Fruit fly (Drosophila melanogaster) whole organism, embryonic: Measurements from ENCODE around the gene CG5096.

Experiments used
- Atf3 ChIP-seq: fragments of 200-800 bp; sonication (Bioruptor generic); optimal IDR thresholded peaks from 3 replicates; lab custom pipeline; 2016; ENCODE audit warnings: missing biosample characterization, missing genetic modification characterization
- Blimp-1 ChIP-seq: fragments of 200-800 bp; sonication (Bioruptor generic); optimal IDR thresholded peaks from 3 replicates; lab custom pipeline; 2018; ENCODE audit warnings: missing biosample characterization, missing genetic modification characterization, mild to moderate bottlenecking, moderate library complexity, missing genetic modification reagents
- CG10565 ChIP-seq: fragments of 200-800 bp; sonication (Bioruptor generic); optimal IDR thresholded peaks from 3 replicates; lab custom pipeline; 2016; ENCODE audit warnings: missing biosample characterization, mild to moderate bottlenecking, missing genetic modification characterization
- CG11093 ChIP-seq: fragments of 200-800 bp; sonication (Bioruptor generic); IDR thresholded peaks from 3 replicates; pipeline ENCODE4 v1.3.6; 2022; ENCODE audit warnings: missing biosample characterization, missing genetic modification characterization
- CG11504 ChIP-seq: fragments of 200-800 bp; sonication (Bioruptor generic); optimal IDR thresholded peaks from 3 replicates; lab custom pipeline; 2019; ENCODE audit warnings: missing biosample characterization, mild to moderate bottlenecking, missing genetic modification characterization, moderate library complexity
- CG11560 ChIP-seq: fragments of 200-800 bp; sonication (Bioruptor generic); IDR thresholded peaks from 3 replicates; pipeline ENCODE4 v1.3.6; 2022; ENCODE audit warnings: missing biosample characterization, missing genetic modification characterization
- CG11723 ChIP-seq: fragments of 200-800 bp; sonication (Bioruptor generic); optimal IDR thresholded peaks from 2 replicates; lab custom pipeline; 2017; ENCODE audit warnings: missing biosample characterization, mild to moderate bottlenecking, missing genetic modification characterization
- CG13296 ChIP-seq: fragments of 200-800 bp; sonication (Bioruptor generic); optimal IDR thresholded peaks from 3 replicates; lab custom pipeline; 2018; ENCODE audit warnings: missing biosample characterization, mild to moderate bottlenecking, missing genetic modification characterization
- CG14860 ChIP-seq: fragments of 200-800 bp; sonication (Bioruptor generic); IDR thresholded peaks from 3 replicates; pipeline ENCODE4 v1.3.6; 2022; ENCODE audit warnings: missing biosample characterization, missing genetic modification characterization; ENCODE audit not compliant: partially characterized antibody
- CG15011 ChIP-seq: fragments of 200-800 bp; sonication (Bioruptor generic); optimal IDR thresholded peaks from 3 replicates; lab custom pipeline; 2018; ENCODE audit warnings: missing biosample characterization, mild to moderate bottlenecking, missing genetic modification characterization
- CG15269 ChIP-seq: fragments of 200-800 bp; sonication (Bioruptor generic); optimal IDR thresholded peaks from 2 replicates; lab custom pipeline; 2018; ENCODE audit warnings: missing biosample characterization, mild to moderate bottlenecking, missing genetic modification characterization, moderate library complexity
- CG1647 ChIP-seq: fragments of 200-800 bp; sonication (Bioruptor generic); optimal IDR thresholded peaks from 3 replicates; lab custom pipeline; 2016; ENCODE audit warnings: missing biosample characterization, missing genetic modification characterization
- CG17359 ChIP-seq: fragments of 200-800 bp; sonication (Bioruptor generic); optimal IDR thresholded peaks from 3 replicates; lab custom pipeline; 2018; ENCODE audit warnings: missing biosample characterization, mild to moderate bottlenecking, missing genetic modification characterization, moderate library complexity
- CG30020 ChIP-seq: fragments of 200-800 bp; optimal IDR thresholded peaks from 2 replicates; lab custom pipeline; 2019; ENCODE audit warnings: missing biosample characterization, mild to moderate bottlenecking, missing genetic modification characterization, moderate library complexity
- CG32532 ChIP-seq: fragments of 200-800 bp; sonication (Bioruptor generic); IDR thresholded peaks from 2 replicates; pipeline ENCODE4 v1.3.6; 2022; ENCODE audit warnings: missing biosample characterization, missing genetic modification characterization
- CG3995 ChIP-seq: fragments of 200-800 bp; sonication (Bioruptor generic); optimal IDR thresholded peaks from 3 replicates; lab custom pipeline; 2016; ENCODE audit warnings: missing biosample characterization, missing genetic modification characterization
- CG6765 ChIP-seq: fragments of 200-800 bp; sonication (Bioruptor generic); optimal IDR thresholded peaks from 3 replicates; lab custom pipeline; 2017; ENCODE audit warnings: missing biosample characterization, mild to moderate bottlenecking, missing genetic modification characterization
- CHES-1-like ChIP-seq: fragments of 200-800 bp; sonication (Bioruptor generic); optimal IDR thresholded peaks from 2 replicates; lab custom pipeline; 2016; ENCODE audit warnings: missing biosample characterization, missing genetic modification characterization
- Doc2 ChIP-seq: fragments of 200-800 bp; sonication (Bioruptor generic); IDR thresholded peaks from 2 replicates; pipeline ENCODE4 v1.3.6; 2022; ENCODE audit warnings: missing biosample characterization, missing genetic modification characterization
- H15 ChIP-seq: fragments of 200-800 bp; sonication (Bioruptor generic); IDR thresholded peaks from 3 replicates; pipeline ENCODE4 v1.3.6; 2022; ENCODE audit warnings: missing biosample characterization, missing genetic modification characterization
- Hand ChIP-seq: fragments of 200-800 bp; sonication (Bioruptor generic); optimal IDR thresholded peaks from 2 replicates; lab custom pipeline; 2017; ENCODE audit warnings: mild to moderate bottlenecking, missing biosample characterization, missing genetic modification reagents, missing genetic modification characterization
- HmgZ ChIP-seq: fragments of 200-800 bp; sonication (Bioruptor generic); optimal IDR thresholded peaks from 2 replicates; lab custom pipeline; 2018; ENCODE audit warnings: missing biosample characterization, mild to moderate bottlenecking, missing genetic modification characterization
- MBD-R2 ChIP-seq: fragments of 200-800 bp; sonication (Bioruptor generic); IDR thresholded peaks from 2 replicates; pipeline ENCODE4 v1.3.6; 2022; ENCODE audit warnings: missing biosample characterization, missing genetic modification characterization
- Mad ChIP-seq: fragments of 200-800 bp; sonication (Bioruptor generic); optimal IDR thresholded peaks from 2 replicates; lab custom pipeline; 2016; ENCODE audit warnings: missing biosample characterization, missing genetic modification characterization
- Myb ChIP-seq: fragments of 200-800 bp; sonication (Bioruptor generic); optimal IDR thresholded peaks from 2 replicates; lab custom pipeline; 2016; ENCODE audit warnings: missing biosample characterization, missing genetic modification characterization
- Poxn ChIP-seq: fragments of 200-800 bp; sonication (Bioruptor generic); IDR thresholded peaks from 2 replicates; pipeline ENCODE4 v1.3.6; 2022; ENCODE audit warnings: missing biosample characterization, missing genetic modification characterization
- Ravus ChIP-seq: fragments of 200-800 bp; sonication (Bioruptor generic); IDR thresholded peaks from 2 replicates; pipeline ENCODE4 v1.3.6; 2022; ENCODE audit warnings: missing biosample characterization, missing genetic modification characterization
- Vsx1 ChIP-seq: fragments of 200-800 bp; sonication (Bioruptor generic); optimal IDR thresholded peaks from 2 replicates; lab custom pipeline; 2017; ENCODE audit warnings: missing biosample characterization, mild to moderate bottlenecking, missing genetic modification characterization, missing genetic modification reagents
- ara ChIP-seq: fragments of 200-800 bp; sonication (Bioruptor generic); IDR thresholded peaks from 2 replicates; pipeline ENCODE4 v1.3.6; 2022; ENCODE audit warnings: missing biosample characterization, missing genetic modification characterization
- ase ChIP-seq: fragments of 200-800 bp; sonication (Bioruptor generic); IDR thresholded peaks from 3 replicates; pipeline ENCODE4 v1.3.6; 2022; ENCODE audit warnings: missing biosample characterization, missing genetic modification characterization
- ash1 ChIP-seq: fragments of 200-800 bp; sonication (Bioruptor generic); optimal IDR thresholded peaks from 2 replicates; lab custom pipeline; 2018; ENCODE audit warnings: missing biosample characterization, mild to moderate bottlenecking, missing genetic modification characterization
- chn ChIP-seq: fragments of 200-800 bp; sonication (Bioruptor generic); optimal IDR thresholded peaks from 2 replicates; lab custom pipeline; 2016; ENCODE audit warnings: missing biosample characterization, missing genetic modification characterization
- crol ChIP-seq: fragments of 200-800 bp; sonication (Bioruptor generic); IDR thresholded peaks from 2 replicates; pipeline ENCODE4 v1.3.6; 2022; ENCODE audit warnings: missing biosample characterization, missing genetic modification characterization
- cwo ChIP-seq: fragments of 200-800 bp; sonication (Bioruptor generic); optimal IDR thresholded peaks from 3 replicates; lab custom pipeline; 2017; ENCODE audit warnings: missing biosample characterization, missing genetic modification characterization, mild to moderate bottlenecking, moderate library complexity, missing genetic modification reagents
- lbe ChIP-seq: fragments of 200-800 bp; sonication (Bioruptor generic); optimal IDR thresholded peaks from 2 replicates; lab custom pipeline; 2016; ENCODE audit warnings: missing biosample characterization, mild to moderate bottlenecking, missing genetic modification characterization
- nau ChIP-seq: fragments of 200-800 bp; sonication (Bioruptor generic); optimal IDR thresholded peaks from 3 replicates; lab custom pipeline; 2017; ENCODE audit warnings: missing biosample characterization, mild to moderate bottlenecking, missing genetic modification characterization, missing genetic modification reagents
- nerfin-2 ChIP-seq: fragments of 200-800 bp; sonication (Bioruptor generic); IDR thresholded peaks from 2 replicates; pipeline ENCODE4 v1.3.6; 2022; ENCODE audit warnings: missing biosample characterization, missing genetic modification characterization; ENCODE audit not compliant: partially characterized antibody
- nmo ChIP-seq: fragments of 200-800 bp; sonication (Bioruptor generic); optimal IDR thresholded peaks from 2 replicates; lab custom pipeline; 2018; ENCODE audit warnings: missing biosample characterization, mild to moderate bottlenecking, missing genetic modification characterization, moderate library complexity
- odd ChIP-seq: fragments of 200-800 bp; sonication (Bioruptor generic); optimal IDR thresholded peaks from 2 replicates; lab custom pipeline; 2017; ENCODE audit warnings: missing biosample characterization, mild to moderate bottlenecking, missing genetic modification characterization
- org-1 ChIP-seq: fragments of 200-800 bp; sonication (Bioruptor generic); optimal IDR thresholded peaks from 2 replicates; lab custom pipeline; 2017; ENCODE audit warnings: missing biosample characterization, missing genetic modification characterization
- pita ChIP-seq: fragments of 200-800 bp; sonication (Bioruptor generic); optimal IDR thresholded peaks from 2 replicates; lab custom pipeline; 2017; ENCODE audit warnings: missing biosample characterization, mild to moderate bottlenecking, missing genetic modification characterization
- ranshi ChIP-seq: fragments of 200-800 bp; sonication (Bioruptor generic); IDR thresholded peaks from 2 replicates; pipeline ENCODE4 v1.3.6; 2022; ENCODE audit warnings: missing biosample characterization, missing genetic modification characterization
- sc ChIP-seq, 3 experiments: fragments of >200 bp in 2 of 3; fragments of 200-800 bp in 1 of 3; sonication (Bioruptor generic) in 1 of 3; optimal IDR thresholded peaks; 2 replicates in 2 of 3; 3 replicates in 1 of 3; lab custom pipeline; 2017; ENCODE audit warnings: mild to moderate bottlenecking in 1 of 3, missing biosample characterization in 1 of 3, missing genetic modification characterization in 1 of 3, missing genetic modification reagents in 1 of 3
- schlank ChIP-seq: fragments of 200-800 bp; sonication (Bioruptor generic); optimal IDR thresholded peaks from 2 replicates; lab custom pipeline; 2018; ENCODE audit warnings: missing biosample characterization, mild to moderate bottlenecking, missing genetic modification characterization
- scrt ChIP-seq: fragments of 200-800 bp; sonication (Bioruptor generic); optimal IDR thresholded peaks from 2 replicates; lab custom pipeline; 2018; ENCODE audit warnings: missing biosample characterization, mild to moderate bottlenecking, missing genetic modification characterization, moderate library complexity
- shn ChIP-seq: fragments of 200-800 bp; sonication (Bioruptor generic); optimal IDR thresholded peaks from 3 replicates; lab custom pipeline; 2016; ENCODE audit warnings: missing biosample characterization, missing genetic modification characterization
- stwl ChIP-seq: fragments of 200-800 bp; sonication (Bioruptor generic); optimal IDR thresholded peaks from 3 replicates; lab custom pipeline; 2018; ENCODE audit warnings: missing biosample characterization, mild to moderate bottlenecking, missing genetic modification characterization, moderate library complexity
- ttk ChIP-seq: fragments of 200-800 bp; sonication (Bioruptor generic); IDR thresholded peaks from 2 replicates; pipeline ENCODE4 v2.1.2; 2022; ENCODE audit warnings: missing biosample characterization, missing genetic modification characterization
- wdn ChIP-seq: fragments of 200-800 bp; sonication (Bioruptor generic); IDR thresholded peaks from 2 replicates; pipeline ENCODE4 v1.3.6; 2022; ENCODE audit warnings: missing biosample characterization, missing genetic modification characterization

Gene CG5096

DNA sequence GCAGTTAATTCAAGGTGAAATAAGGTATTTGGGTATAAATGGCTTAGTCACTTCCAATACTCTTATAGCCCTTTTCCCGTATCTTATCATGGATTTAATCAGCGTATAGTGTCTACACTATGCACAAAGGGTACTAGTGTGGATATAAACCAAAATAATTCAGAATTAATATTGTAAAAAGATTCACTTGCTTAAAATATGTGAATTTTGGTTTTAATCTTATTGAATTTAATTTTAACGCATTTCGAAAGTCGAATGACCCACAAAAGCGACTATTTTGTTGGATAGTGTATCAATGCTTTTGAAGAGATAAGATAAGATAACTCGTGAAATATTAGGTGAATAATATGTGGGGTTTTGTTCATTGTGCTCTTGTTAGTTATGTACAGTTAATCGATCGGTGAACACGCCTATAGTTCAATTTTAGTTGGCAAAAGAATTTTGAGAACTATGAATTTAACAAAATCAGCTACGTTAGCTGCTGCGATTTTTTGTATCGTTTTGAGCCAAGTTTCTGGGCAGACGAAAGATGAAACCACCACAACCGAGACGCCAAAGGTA lies at the start of gene CG5096 (continued):
- peak; percentile 83 for TF ChIP-seq CG6765 (GFP tag; lab: Kevin White, UChicago)
- TF ChIP-seq org-1 (GFP tag; lab: Kevin White, UChicago) = peak; percentile 78
- TF ChIP-seq chn = peak; percentile 55
- peak; percentile 89 for TF ChIP-seq Hand (GFP tag; lab: Kevin White, UChicago)
- TF ChIP-seq H15 = peak; percentile 82; the same call in 2 of the 3 replicates
- peak; percentile 67 for TF ChIP-seq CG1647 (GFP tag; lab: Kevin White, UChicago)
- TF ChIP-seq Doc2 (GFP tag; lab: Robert Waterston, UW) = no peak
- TF ChIP-seq sc (optimal IDR thresholded peaks at IDR 0.05; lab: Kevin White, UChicago) = no peak
- peak; percentile 51 for TF ChIP-seq sc (GFP tag; optimal IDR thresholded peaks at IDR 0.05; lab: Kevin White, UChicago)
- TF ChIP-seq ttk (GFP tag; lab: Robert Waterston, UW) = peak; percentile 82; the same call in 1 of the 2 replicates
- TF ChIP-seq nau (GFP tag; lab: Kevin White, UChicago) = peak; percentile 84
- no peak for TF ChIP-seq pita
- peak; percentile 90 for TF ChIP-seq scrt
- no peak for TF ChIP-seq nerfin-2
- TF ChIP-seq CG3995 (GFP tag; lab: Kevin White, UChicago) = peak; percentile 49
- peak; percentile 85 for TF ChIP-seq Blimp-1 (GFP tag; lab: Kevin White, UChicago)
- peak; percentile 95 for TF ChIP-seq HmgZ
- TF ChIP-seq ara (GFP tag; lab: Robert Waterston, UW) = peak; percentile 79
- no peak for TF ChIP-seq CG10565 (GFP tag; lab: Kevin White, UChicago)
- peak; percentile 94 for TF ChIP-seq CG17359 (tag; lab: Kevin White, UChicago)
- TF ChIP-seq CG15011 (GFP tag; lab: Kevin White, UChicago) = peak; percentile 84
- peak; percentile 47 for TF ChIP-seq Mad (GFP tag; lab: Kevin White, UChicago)
- peak; percentile 79 for TF ChIP-seq wdn (GFP tag; lab: Robert Waterston, UW)
- TF ChIP-seq schlank (tag; lab: Kevin White, UChicago) = peak; percentile 84
- no peak for TF ChIP-seq CG14860
- TF ChIP-seq cwo (GFP tag; lab: Kevin White, UChicago) = peak; percentile 92
- peak; percentile 91; the same call in 1 of the 2 replicates for TF ChIP-seq ranshi (GFP tag; lab: Robert Waterston, UW)
- TF ChIP-seq MBD-R2 = peak; percentile 79; the same call in 1 of the 2 replicates
- TF ChIP-seq Atf3 = peak; percentile 37
- peak; percentile 67 for TF ChIP-seq Vsx1 (GFP tag; lab: Kevin White, UChicago)
- peak; percentile 46 for TF ChIP-seq CG30020 (tag; lab: Kevin White, UChicago)
- TF ChIP-seq CG11093 (GFP tag; lab: Robert Waterston, UW) = peak; percentile 65; the same call in 1 of the 3 replicates
- TF ChIP-seq nmo = peak; percentile 88
- TF ChIP-seq CG11504 (tag; lab: Kevin White, UChicago) = peak; percentile 92
- no peak for TF ChIP-seq stwl (tag; lab: Kevin White, UChicago)
- TF ChIP-seq CG13296 (GFP tag; lab: Kevin White, UChicago) = peak; percentile 94
- TF ChIP-seq CG11723 (GFP tag; lab: Kevin White, UChicago) = peak; percentile 70
- peak; percentile 89 for TF ChIP-seq CG32532 (GFP tag; lab: Robert Waterston, UW)
- TF ChIP-seq ase = peak; percentile 77; the same call in 2 of the 3 replicates
- TF ChIP-seq CG15269 (tag; lab: Kevin White, UChicago) = peak; percentile 95
- TF ChIP-seq lbe (GFP tag; lab: Kevin White, UChicago) = peak; percentile 62
- TF ChIP-seq ash1 (GFP tag; lab: Kevin White, UChicago) = peak; percentile 82
- peak; percentile 52; the same call in 1 of the 2 replicates for TF ChIP-seq Poxn (GFP tag; lab: Robert Waterston, UW)
- TF ChIP-seq odd (GFP tag; lab: Kevin White, UChicago) = peak; percentile 75
- peak; percentile 60 for TF ChIP-seq Ravus (GFP tag; lab: Robert Waterston, UW)
- no peak for TF ChIP-seq crol
- peak; percentile 62 for TF ChIP-seq CHES-1-like (GFP tag; lab: Kevin White, UChicago)
- peak; percentile 68 for TF ChIP-seq Myb (GFP tag; lab: Kevin White, UChicago)
- peak; percentile 18 for TF ChIP-seq shn (GFP tag; lab: Kevin White, UChicago)
- no peak for TF ChIP-seq CG11560 (tag; lab: Robert Waterston, UW)
